Fruit fly (Drosophila melanogaster) whole organism, embryonic: Measurements from ENCODE around the gene CG32391.

Experiments used
- Ada2b ChIP-seq: fragments of 200-800 bp; sonication (Bioruptor generic); IDR thresholded peaks from 2 replicates; pipeline ENCODE4 v1.3.6; 2022; ENCODE audit warnings: missing biosample characterization, missing genetic modification characterization
- Awh ChIP-seq: fragments of 200-800 bp; sonication (Bioruptor generic); IDR thresholded peaks from 2 replicates; pipeline ENCODE4, ENCODE4 v1.3.6; 2022; ENCODE audit warnings: missing biosample characterization, missing genetic modification characterization
- BEAF-32 ChIP-seq: fragments of 200-800 bp; sonication (Bioruptor generic); optimal IDR thresholded peaks from 3 replicates; lab custom pipeline; 2017; ENCODE audit warnings: missing biosample characterization, missing genetic modification characterization, mild to moderate bottlenecking, moderate library complexity, missing genetic modification reagents
- CG11504 ChIP-seq: fragments of 200-800 bp; sonication (Bioruptor generic); optimal IDR thresholded peaks from 3 replicates; lab custom pipeline; 2019; ENCODE audit warnings: missing biosample characterization, mild to moderate bottlenecking, missing genetic modification characterization, moderate library complexity
- CG17359 ChIP-seq: fragments of 200-800 bp; sonication (Bioruptor generic); optimal IDR thresholded peaks from 3 replicates; lab custom pipeline; 2018; ENCODE audit warnings: missing biosample characterization, mild to moderate bottlenecking, missing genetic modification characterization, moderate library complexity
- CG17802 ChIP-seq: fragments of 200-800 bp; sonication (Bioruptor generic); optimal IDR thresholded peaks from 2 replicates; lab custom pipeline; 2018; ENCODE audit warnings: missing biosample characterization, mild to moderate bottlenecking, missing genetic modification characterization, moderate library complexity
- CG18476 ChIP-seq: fragments of 200-800 bp; sonication (Bioruptor generic); optimal IDR thresholded peaks from 2 replicates; lab custom pipeline; 2016; ENCODE audit warnings: missing biosample characterization, mild to moderate bottlenecking, missing genetic modification characterization
- CG2678 ChIP-seq: fragments of 200-800 bp; sonication (Bioruptor generic); optimal IDR thresholded peaks from 3 replicates; lab custom pipeline; 2019; ENCODE audit warnings: missing biosample characterization, mild to moderate bottlenecking, missing genetic modification characterization, moderate library complexity
- CG2712 ChIP-seq: fragments of 200-800 bp; optimal IDR thresholded peaks from 3 replicates; lab custom pipeline; 2019; ENCODE audit warnings: missing biosample characterization, mild to moderate bottlenecking, missing genetic modification characterization, moderate library complexity
- CG32767 ChIP-seq: fragments of 200-800 bp; sonication (Bioruptor generic); IDR thresholded peaks from 2 replicates; pipeline ENCODE4 v1.3.6; 2022; ENCODE audit warnings: missing biosample characterization, missing genetic modification characterization
- CG4404 ChIP-seq: fragments of 200-800 bp; sonication (Bioruptor generic); IDR thresholded peaks from 2 replicates; pipeline ENCODE4 v1.3.6; 2022; ENCODE audit warnings: missing biosample characterization, missing genetic modification characterization
- CG8924 ChIP-seq: fragments of 200-800 bp; optimal IDR thresholded peaks from 3 replicates; lab custom pipeline; 2019; ENCODE audit warnings: missing biosample characterization, mild to moderate bottlenecking, missing genetic modification characterization, moderate library complexity
- CoRest ChIP-seq: fragments of 200-800 bp; sonication (Bioruptor generic); optimal IDR thresholded peaks from 3 replicates; lab custom pipeline; 2018; ENCODE audit warnings: missing biosample characterization, mild to moderate bottlenecking, missing genetic modification characterization, moderate library complexity
- D19A ChIP-seq: fragments of 200-800 bp; optimal IDR thresholded peaks from 3 replicates; lab custom pipeline; 2019; ENCODE audit warnings: missing biosample characterization, mild to moderate bottlenecking, missing genetic modification characterization, moderate library complexity
- E2f2 ChIP-seq: fragments of 200-800 bp; sonication (Bioruptor generic); IDR thresholded peaks from 2 replicates; pipeline ENCODE4 v1.3.6; 2022; ENCODE audit warnings: missing biosample characterization, missing genetic modification characterization
- H2.0 ChIP-seq: fragments of 200-800 bp; sonication (Bioruptor generic); IDR thresholded peaks from 2 replicates; pipeline ENCODE4 v1.3.6; 2022; ENCODE audit warnings: missing biosample characterization, missing genetic modification characterization
- HLH3B ChIP-seq: fragments of 200-800 bp; sonication (Bioruptor generic); IDR thresholded peaks from 2 replicates; pipeline ENCODE4 v1.3.6; 2022; ENCODE audit warnings: missing biosample characterization, missing genetic modification characterization
- Hr51 ChIP-seq, 2 experiments: fragments of 200-800 bp; sonication (Bioruptor generic); optimal IDR thresholded peaks; 2 replicates in 1 of 2; 3 replicates in 1 of 2; lab custom pipeline; 2016 to 2018; ENCODE audit warnings: missing biosample characterization in 2 of 2, missing genetic modification characterization in 2 of 2, mild to moderate bottlenecking in 1 of 2, moderate library complexity in 1 of 2
- NFAT ChIP-seq: fragments of 200-800 bp; sonication (Bioruptor generic); IDR thresholded peaks from 2 replicates; pipeline ENCODE4 v1.3.6; 2022; ENCODE audit warnings: missing biosample characterization, missing genetic modification characterization
- Nf-YA ChIP-seq: fragments of 200-800 bp; sonication (Bioruptor generic); IDR thresholded peaks from 2 replicates; pipeline ENCODE4 v1.3.6; 2022; ENCODE audit warnings: missing biosample characterization, missing genetic modification characterization
- Oli ChIP-seq: fragments of 200-800 bp; sonication (Bioruptor generic); optimal IDR thresholded peaks from 2 replicates; lab custom pipeline; 2018; ENCODE audit warnings: missing biosample characterization, mild to moderate bottlenecking, missing genetic modification characterization, moderate library complexity
- Ptx1 ChIP-seq: fragments of 200-800 bp; sonication (Bioruptor generic); IDR thresholded peaks from 2 replicates; pipeline ENCODE4 v1.3.6; 2022; ENCODE audit warnings: missing biosample characterization, missing genetic modification characterization
- Six4 ChIP-seq: fragments of 200-800 bp; sonication (Bioruptor generic); optimal IDR thresholded peaks from 2 replicates; lab custom pipeline; 2016; ENCODE audit warnings: missing biosample characterization, missing genetic modification characterization
- Sox100B ChIP-seq: fragments of 200-800 bp; sonication (Bioruptor generic); optimal IDR thresholded peaks from 3 replicates; lab custom pipeline; 2018; ENCODE audit warnings: missing biosample characterization, mild to moderate bottlenecking, missing genetic modification characterization
- Sox102F ChIP-seq: fragments of 200-800 bp; sonication (Bioruptor generic); optimal IDR thresholded peaks from 2 replicates; lab custom pipeline; 2018; ENCODE audit warnings: missing biosample characterization, mild to moderate bottlenecking, missing genetic modification characterization, moderate library complexity
- dmrt99B ChIP-seq: fragments of 200-800 bp; sonication (Bioruptor generic); optimal IDR thresholded peaks from 2 replicates; lab custom pipeline; 2018; ENCODE audit warnings: missing biosample characterization, mild to moderate bottlenecking, missing genetic modification characterization, moderate library complexity
- dpn ChIP-seq, 2 experiments: fragments of 200-800 bp; sonication (Bioruptor generic); optimal IDR thresholded peaks; 3 replicates each; lab custom pipeline; 2016; ENCODE audit warnings: missing biosample characterization in 2 of 2, missing genetic modification characterization in 2 of 2
- fd96Cb ChIP-seq: fragments of 200-800 bp; sonication (Bioruptor generic); optimal IDR thresholded peaks from 2 replicates; lab custom pipeline; 2018; ENCODE audit warnings: missing biosample characterization, mild to moderate bottlenecking, missing genetic modification characterization, moderate library complexity
- gem ChIP-seq: fragments of 200-800 bp; sonication (Bioruptor generic); optimal IDR thresholded peaks from 2 replicates; lab custom pipeline; 2019; ENCODE audit warnings: missing biosample characterization, mild to moderate bottlenecking, missing genetic modification characterization, moderate library complexity
- grau ChIP-seq: fragments of 200-800 bp; optimal IDR thresholded peaks from 3 replicates; lab custom pipeline; 2019; ENCODE audit warnings: missing biosample characterization, mild to moderate bottlenecking, missing genetic modification characterization, moderate library complexity
- hkb ChIP-seq, 2 experiments: fragments of 200-800 bp in 1 of 2; fragments of >200 bp in 1 of 2; sonication (Bioruptor generic) in 1 of 2; IDR thresholded peaks in 1 of 2; optimal IDR thresholded peaks in 1 of 2; 2 replicates each; pipeline versions ENCODE4 v1.3.6 to Lab custom; 2017 to 2022; ENCODE audit warnings: missing biosample characterization in 1 of 2, missing genetic modification characterization in 1 of 2
- insv ChIP-seq, 2 experiments: fragments of 200-800 bp; sonication (Bioruptor generic); optimal IDR thresholded peaks; 3 replicates each; lab custom pipeline; 2016 to 2018; ENCODE audit warnings: missing biosample characterization in 2 of 2, missing genetic modification characterization in 2 of 2
- jing ChIP-seq: fragments of 200-800 bp; sonication (Bioruptor generic); optimal IDR thresholded peaks from 2 replicates; lab custom pipeline; 2018; ENCODE audit warnings: missing biosample characterization, mild to moderate bottlenecking, missing genetic modification characterization
- lmd ChIP-seq: fragments of 200-800 bp; sonication (Bioruptor generic); IDR thresholded peaks from 2 replicates; pipeline ENCODE4 v1.3.6; 2022; ENCODE audit warnings: missing biosample characterization, missing genetic modification characterization
- nmo ChIP-seq: fragments of 200-800 bp; sonication (Bioruptor generic); optimal IDR thresholded peaks from 2 replicates; lab custom pipeline; 2018; ENCODE audit warnings: missing biosample characterization, mild to moderate bottlenecking, missing genetic modification characterization, moderate library complexity
- pan ChIP-seq, 4 experiments: fragments of >200 bp in 3 of 4; fragments of 200-800 bp in 1 of 4; sonication (Bioruptor generic) in 1 of 4; optimal IDR thresholded peaks in 3 of 4; IDR thresholded peaks in 1 of 4; 2 replicates each; pipeline versions ENCODE4 v1.3.6 to Lab custom; 2017 to 2022; ENCODE audit warnings: missing biosample characterization in 2 of 4, missing genetic modification characterization in 2 of 4, mixed read lengths in 1 of 4
- phol ChIP-seq: fragments of 200-800 bp; sonication (Bioruptor generic); optimal IDR thresholded peaks from 3 replicates; lab custom pipeline; 2018; ENCODE audit warnings: missing biosample characterization, mild to moderate bottlenecking, missing genetic modification characterization, moderate library complexity
- row ChIP-seq: fragments of 200-800 bp; sonication (Bioruptor generic); IDR thresholded peaks from 3 replicates; pipeline ENCODE4 v1.3.6; 2022; ENCODE audit warnings: missing biosample characterization, missing genetic modification characterization
- sens ChIP-seq: fragments of 200-800 bp; sonication (Bioruptor generic); peaks from one replicate; lab custom pipeline; 2016; ENCODE audit warnings: missing biosample characterization, missing genetic modification characterization
- slou ChIP-seq: fragments of 200-800 bp; sonication (Bioruptor generic); optimal IDR thresholded peaks from 3 replicates; lab custom pipeline; 2016; ENCODE audit warnings: missing biosample characterization, missing genetic modification characterization
- stc ChIP-seq: fragments of 200-800 bp; sonication (Bioruptor generic); IDR thresholded peaks from 2 replicates; pipeline ENCODE4 v1.3.6; 2022; ENCODE audit warnings: missing biosample characterization, missing genetic modification characterization
- tap ChIP-seq: fragments of 200-800 bp; optimal IDR thresholded peaks from 3 replicates; lab custom pipeline; 2019; ENCODE audit warnings: missing biosample characterization, mild to moderate bottlenecking, missing genetic modification characterization, moderate library complexity
- tgo ChIP-seq: fragments of 200-800 bp; sonication (Bioruptor generic); IDR thresholded peaks from 3 replicates; pipeline ENCODE4 v1.3.6; 2022; ENCODE audit warnings: missing biosample characterization, missing genetic modification characterization
- tio ChIP-seq: fragments of 200-800 bp; sonication (Bioruptor generic); optimal IDR thresholded peaks from 2 replicates; lab custom pipeline; 2017; ENCODE audit warnings: missing biosample characterization, missing genetic modification characterization, inconsistent platforms
- ttk ChIP-seq: fragments of 200-800 bp; sonication (Bioruptor generic); IDR thresholded peaks from 2 replicates; pipeline ENCODE4 v2.1.2; 2022; ENCODE audit warnings: missing biosample characterization, missing genetic modification characterization
- unpg ChIP-seq: fragments of 200-800 bp; sonication (Bioruptor generic); optimal IDR thresholded peaks from 3 replicates; lab custom pipeline; 2018; ENCODE audit warnings: missing biosample characterization, mild to moderate bottlenecking, missing genetic modification characterization, moderate library complexity

The CG32391 gene

DNA sequence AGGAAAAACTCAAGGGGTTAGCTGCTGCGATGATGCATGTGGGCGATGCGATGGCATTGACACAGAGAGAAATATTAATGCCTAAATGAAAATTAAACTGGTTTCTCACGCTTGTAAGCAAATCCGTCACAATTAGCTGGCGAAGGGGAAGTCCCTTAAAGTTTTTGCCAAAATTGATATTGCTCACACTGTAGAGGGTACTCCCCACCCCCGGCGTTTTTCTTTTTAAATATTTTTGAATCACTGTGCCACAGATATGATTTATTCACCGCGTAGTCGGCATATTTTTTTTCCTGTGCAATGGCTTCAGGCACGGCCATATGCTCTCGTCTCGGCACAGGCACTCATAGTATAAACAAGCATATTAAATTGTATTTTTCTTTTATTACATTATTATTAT, 18.3 kb upstream of the CG32391 start (continued):
- TF ChIP-seq jing (GFP tag; lab: Kevin White, UChicago) (no peak), lmd (GFP tag; lab: Robert Waterston, UW) (peak; percentile 34; the same call in 1 of the 2 replicates), H2.0 (GFP tag; lab: Robert Waterston, UW) (peak; percentile 11; the same call in 1 of the 2 replicates), fd96Cb (tag; lab: Kevin White, UChicago) (peak; percentile 20), CG17802 (tag; lab: Kevin White, UChicago) (no peak), pan (optimal IDR thresholded peaks at IDR 0.05; lab: Kevin White, UChicago) (no peak), pan (GFP tag; optimal IDR thresholded peaks at IDR 0.05 in 1 of 2, IDR thresholded peaks at IDR 0.05 in 1 of 2) (peak in 1 of 2 experiments; percentile 32), row (GFP tag; lab: Robert Waterston, UW) (peak; percentile 32; the same call in 1 of the 3 replicates), dmrt99B (peak; percentile 53), gem (tag; lab: Kevin White, UChicago) (peak; percentile 23)

DNA sequence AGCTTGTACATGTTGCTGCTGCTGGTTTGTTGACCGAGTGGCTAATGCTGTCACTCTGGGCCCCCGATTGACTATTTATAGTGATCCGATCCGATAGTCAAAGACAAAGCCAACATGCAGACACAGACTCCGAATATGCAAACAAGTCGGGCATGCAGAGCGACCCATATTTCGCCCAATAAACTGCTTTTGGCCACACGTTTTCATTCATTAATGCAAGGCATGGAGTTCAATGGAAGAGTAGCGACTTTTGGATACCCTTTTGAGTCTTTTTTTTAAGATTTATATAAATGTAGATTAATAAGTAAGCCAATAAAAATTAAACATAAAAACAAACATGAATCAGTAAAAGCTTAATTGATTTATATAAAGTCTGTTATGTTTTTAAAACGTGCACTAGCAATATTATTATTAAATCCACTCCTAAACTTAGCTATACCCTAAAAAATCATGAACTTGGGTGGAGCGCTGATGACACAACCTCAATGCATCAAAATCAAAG, 17.6 kb upstream of the CG32391 start, which contains the start of gene Cpr65Ea:
Gene Cpr65Ea (minus strand): TSS at position 51 of the 502 bp plus-strand sequence.
- TF ChIP-seq E2f2 (GFP tag; lab: Robert Waterston, UW) (peak; percentile 23; the same call in 1 of the 2 replicates), gem (tag; lab: Kevin White, UChicago) (peak; percentile 54), Ada2b (GFP tag; lab: Robert Waterston, UW) (0 out of 2 replicates have a peak, but pooled peaks have one; percentile 12), CG8924 (tag; lab: Kevin White, UChicago) (peak; percentile 11), nmo (GFP tag; lab: Kevin White, UChicago) (peak; percentile 11), CG17359 (tag; lab: Kevin White, UChicago) (peak; percentile 18), Sox100B (GFP tag; lab: Kevin White, UChicago) (peak; percentile 30), Oli (tag; lab: Kevin White, UChicago) (peak; percentile 46), Sox102F (GFP tag; lab: Kevin White, UChicago) (peak; percentile 56), row (GFP tag; lab: Robert Waterston, UW) (peak; percentile 56), sens (GFP tag; lab: Kevin White, UChicago) (peak; percentile 43), ttk (GFP tag; lab: Robert Waterston, UW) (0 out of 2 replicates have a peak, but pooled peaks have one; percentile 23), Hr51 (GFP tag; optimal IDR thresholded peaks at IDR 0.05; lab: Kevin White, UChicago) (peak in 1 of 2 experiments; percentile 76), unpg (GFP tag; lab: Kevin White, UChicago) (peak; percentile 23), CG2678 (peak; percentile 52), HLH3B (GFP tag; lab: Robert Waterston, UW) (peak; percentile 53), stc (peak; percentile 32; the same call in 1 of the 2 replicates), Nf-YA (GFP tag; lab: Robert Waterston, UW) (0 out of 2 replicates have a peak, but pooled peaks have one; percentile 13), D19A (tag; lab: Kevin White, UChicago) (peak; percentile 42), CG11504 (tag; lab: Kevin White, UChicago) (peak; percentile 68), Awh (GFP tag; lab: Robert Waterston, UW) (no peak), tio (GFP tag; lab: Kevin White, UChicago) (no peak), tgo (GFP tag; lab: Robert Waterston, UW) (0 out of 3 replicates have a peak, but pooled peaks have one; percentile 24), CG32767 (0 out of 2 replicates have a peak, but pooled peaks have one; percentile 15), grau (tag; lab: Kevin White, UChicago) (peak; percentile 17), insv (GFP tag; optimal IDR thresholded peaks at IDR 0.05; lab: Kevin White, UChicago) (no peak), hkb (optimal IDR thresholded peaks at IDR 0.05; lab: Kevin White, UChicago) (no peak), hkb (GFP tag; IDR thresholded peaks at IDR 0.05; lab: Robert Waterston, UW) (peak; percentile 21; the same call in 1 of the 2 replicates), CG2712 (tag; lab: Kevin White, UChicago) (peak; percentile 25), dpn (GFP tag; optimal IDR thresholded peaks at IDR 0.05; lab: Kevin White, UChicago) (no peak), phol (peak; percentile 16), Ptx1 (peak; percentile 49), BEAF-32 (GFP tag; lab: Kevin White, UChicago) (no peak), slou (no peak), CG18476 (GFP tag; lab: Kevin White, UChicago) (no peak), dmrt99B (peak; percentile 71), CoRest (tag; lab: Kevin White, UChicago) (peak; percentile 33), Six4 (no peak), CG4404 (GFP tag; lab: Robert Waterston, UW) (no peak), tap (peak; percentile 33), NFAT (GFP tag; lab: Robert Waterston, UW) (no peak)
